Worm (Caenorhabditis elegans) whole organism, L2 larva: ENCODE data around the gene C37C3.18.

Source experiments
- elt-3 ChIP-seq: sonication (generic microtip); optimal IDR thresholded peaks from 2 replicates; lab custom pipeline; 2017; ENCODE audit warnings: missing biosample characterization, missing genetic modification characterization
- mab-5 ChIP-seq: fragments of 150-350 bp; optimal IDR thresholded peaks from 2 replicates; lab custom pipeline; 2014; ENCODE audit warnings: missing biosample characterization, missing genetic modification characterization
- zag-1 ChIP-seq: fragments of 150-350 bp; optimal IDR thresholded peaks from 2 replicates; lab custom pipeline; 2014; ENCODE audit warnings: missing biosample characterization, missing genetic modification characterization

DNA sequence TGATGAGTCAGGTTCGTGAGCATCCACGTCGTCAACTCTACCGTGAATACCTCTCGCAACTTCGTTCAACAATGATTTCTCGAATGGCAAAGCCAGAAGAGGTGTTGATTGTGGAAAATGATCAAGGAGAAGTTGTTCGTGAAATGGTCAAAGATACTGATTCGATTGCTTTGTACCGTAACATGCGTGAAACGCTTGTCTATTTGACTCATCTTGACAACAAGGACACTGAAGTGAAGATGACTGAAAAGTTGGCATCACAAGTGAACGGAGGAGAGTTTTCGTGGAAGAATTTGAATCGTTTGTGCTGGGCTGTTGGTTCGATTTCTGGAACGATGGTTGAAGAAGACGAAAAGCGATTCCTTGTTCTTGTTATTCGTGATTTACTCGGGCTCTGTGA is 48.2 kb upstream of the C37C3.18 start:
- TF ChIP-seq zag-1 (tag; lab: Kevin White, UChicago) (no peak), elt-3 (tag; lab: Kevin White, UChicago) (no peak), mab-5 (tag; lab: Kevin White, UChicago) (no peak)
